Fruit fly (Drosophila melanogaster) whole organism, embryonic: ENCODE results near the gene CG32645.
A peak's percentile ranks its signal among the peaks of the same experiment; 100 is the strongest.

Source experiments
- Abd-B ChIP-seq: fragments of 200-800 bp; sonication (Bioruptor generic); optimal IDR thresholded peaks from 2 replicates; lab custom pipeline; 2018; ENCODE audit warnings: missing biosample characterization, mild to moderate bottlenecking, missing genetic modification characterization, moderate library complexity
- Adf1 ChIP-seq: fragments of 200-800 bp; sonication (Bioruptor generic); IDR thresholded peaks from 2 replicates; pipeline ENCODE4 v1.3.6; 2022; ENCODE audit warnings: missing biosample characterization, missing genetic modification characterization
- Atf6 ChIP-seq: fragments of 200-800 bp; sonication (Bioruptor generic); IDR thresholded peaks from 2 replicates; pipeline ENCODE4 v1.3.6; 2022; ENCODE audit warnings: missing biosample characterization, missing genetic modification characterization
- Bdp1 ChIP-seq: fragments of 200-800 bp; sonication (Bioruptor generic); optimal IDR thresholded peaks from 3 replicates; lab custom pipeline; 2016; ENCODE audit warnings: missing biosample characterization, missing genetic modification characterization
- CG12236 ChIP-seq: fragments of 200-800 bp; sonication (Bioruptor generic); optimal IDR thresholded peaks from 2 replicates; lab custom pipeline; 2016; ENCODE audit warnings: missing biosample characterization, missing genetic modification characterization
- CG13894 ChIP-seq: fragments of 200-800 bp; sonication (Bioruptor generic); optimal IDR thresholded peaks from 3 replicates; lab custom pipeline; 2018; ENCODE audit warnings: missing biosample characterization, mild to moderate bottlenecking, missing genetic modification characterization, moderate library complexity
- CG14667 ChIP-seq: fragments of 200-800 bp; sonication (Bioruptor generic); IDR thresholded peaks from 2 replicates; pipeline ENCODE4 v1.3.6; 2022; ENCODE audit warnings: missing biosample characterization, missing genetic modification characterization
- CG15601 ChIP-seq: fragments of 200-800 bp; sonication (Bioruptor generic); optimal IDR thresholded peaks from 3 replicates; lab custom pipeline; 2019; ENCODE audit warnings: missing biosample characterization, mild to moderate bottlenecking, missing genetic modification characterization, moderate library complexity
- CG1647 ChIP-seq: fragments of 200-800 bp; sonication (Bioruptor generic); optimal IDR thresholded peaks from 3 replicates; lab custom pipeline; 2016; ENCODE audit warnings: missing biosample characterization, missing genetic modification characterization
- CG16779 ChIP-seq: fragments of 200-800 bp; sonication (Bioruptor generic); IDR thresholded peaks from 2 replicates; pipeline ENCODE4 v1.3.6; 2022; ENCODE audit warnings: missing biosample characterization, missing genetic modification characterization
- CG17328 ChIP-seq: fragments of 200-800 bp; sonication (Bioruptor generic); IDR thresholded peaks from 2 replicates; pipeline ENCODE4 v1.3.6; 2022; ENCODE audit warnings: missing biosample characterization, missing genetic modification characterization
- CG18619 ChIP-seq: fragments of 200-800 bp; sonication (Bioruptor generic); optimal IDR thresholded peaks from 3 replicates; lab custom pipeline; 2017; ENCODE audit warnings: missing biosample characterization, mild to moderate bottlenecking, missing genetic modification characterization
- CG30431 ChIP-seq: fragments of 200-800 bp; sonication (Bioruptor generic); optimal IDR thresholded peaks from 2 replicates; lab custom pipeline; 2017; ENCODE audit warnings: missing biosample characterization, missing genetic modification characterization
- CG31365 ChIP-seq: fragments of 200-800 bp; sonication (Bioruptor generic); optimal IDR thresholded peaks from 2 replicates; lab custom pipeline; 2018; ENCODE audit warnings: missing biosample characterization, mild to moderate bottlenecking, missing genetic modification characterization
- CG31388 ChIP-seq: fragments of 200-800 bp; sonication (Bioruptor generic); optimal IDR thresholded peaks from 2 replicates; lab custom pipeline; 2016; ENCODE audit warnings: missing biosample characterization, missing genetic modification characterization
- CG32767 ChIP-seq: fragments of 200-800 bp; sonication (Bioruptor generic); IDR thresholded peaks from 2 replicates; pipeline ENCODE4 v1.3.6; 2022; ENCODE audit warnings: missing biosample characterization, missing genetic modification characterization
- CG3407 ChIP-seq: fragments of 200-800 bp; sonication (Bioruptor generic); optimal IDR thresholded peaks from 2 replicates; lab custom pipeline; 2018; ENCODE audit warnings: missing biosample characterization, mild to moderate bottlenecking, missing genetic modification characterization
- CG4854 ChIP-seq: fragments of 200-800 bp; sonication (Bioruptor generic); optimal IDR thresholded peaks from 2 replicates; lab custom pipeline; 2016; ENCODE audit warnings: missing biosample characterization, missing genetic modification characterization, inconsistent platforms
- CG6683 ChIP-seq: fragments of 200-800 bp; sonication (Bioruptor generic); optimal IDR thresholded peaks from 2 replicates; lab custom pipeline; 2017; ENCODE audit warnings: missing biosample characterization, mild to moderate bottlenecking, missing genetic modification characterization, missing genetic modification reagents
- Dp ChIP-seq: fragments of 200-800 bp; sonication (Bioruptor generic); optimal IDR thresholded peaks from 2 replicates; lab custom pipeline; 2018; ENCODE audit warnings: missing biosample characterization, mild to moderate bottlenecking, missing genetic modification characterization, moderate library complexity
- Dref ChIP-seq: fragments of 200-800 bp; sonication (Bioruptor generic); IDR thresholded peaks from 2 replicates; pipeline ENCODE4 v1.3.6; 2022; ENCODE audit warnings: missing biosample characterization, missing genetic modification characterization
- Gug ChIP-seq: fragments of 200-800 bp; sonication (Bioruptor generic); IDR thresholded peaks from 4 replicates; pipeline ENCODE4 v1.3.6; 2022; ENCODE audit warnings: missing biosample characterization, missing genetic modification characterization
- Hey ChIP-seq: fragments of 200-800 bp; sonication (Bioruptor generic); optimal IDR thresholded peaks from 3 replicates; lab custom pipeline; 2018; ENCODE audit warnings: missing biosample characterization, mild to moderate bottlenecking, missing genetic modification characterization
- Hmr ChIP-seq: fragments of 200-800 bp; sonication (Bioruptor generic); optimal IDR thresholded peaks from 3 replicates; lab custom pipeline; 2017; ENCODE audit warnings: mild to moderate bottlenecking, missing biosample characterization, missing genetic modification reagents, missing genetic modification characterization
- Hmx ChIP-seq: fragments of 200-800 bp; sonication (Bioruptor generic); optimal IDR thresholded peaks from 2 replicates; lab custom pipeline; 2016; ENCODE audit warnings: missing biosample characterization, missing genetic modification characterization
- Hr39 ChIP-seq: fragments of >200 bp; optimal IDR thresholded peaks from 2 replicates; lab custom pipeline; 2017
- Hr51 ChIP-seq, 2 experiments: fragments of 200-800 bp; sonication (Bioruptor generic); optimal IDR thresholded peaks; 2 replicates in 1 of 2; 3 replicates in 1 of 2; lab custom pipeline; 2016 to 2018; ENCODE audit warnings: missing biosample characterization in 2 of 2, missing genetic modification characterization in 2 of 2, mild to moderate bottlenecking in 1 of 2, moderate library complexity in 1 of 2
- Kr ChIP-seq: fragments of 200-800 bp; sonication (Bioruptor generic); optimal IDR thresholded peaks from 2 replicates; lab custom pipeline; 2017; ENCODE audit warnings: missing biosample characterization, mild to moderate bottlenecking, missing genetic modification characterization
- PHDP ChIP-seq: fragments of 200-800 bp; sonication (Bioruptor generic); optimal IDR thresholded peaks from 3 replicates; lab custom pipeline; 2018; ENCODE audit warnings: missing biosample characterization, mild to moderate bottlenecking, missing genetic modification characterization, moderate library complexity
- Xrp1 ChIP-seq: fragments of 200-800 bp; sonication (Bioruptor generic); IDR thresholded peaks from 2 replicates; pipeline ENCODE4 v1.3.6; 2022; ENCODE audit warnings: missing biosample characterization, missing genetic modification characterization
- al ChIP-seq: fragments of 200-800 bp; sonication (Bioruptor generic); IDR thresholded peaks from 2 replicates; pipeline ENCODE4 v1.3.6; 2022; ENCODE audit warnings: missing biosample characterization, missing genetic modification characterization
- bcd ChIP-seq: fragments of 200-800 bp; sonication (Bioruptor generic); optimal IDR thresholded peaks from 2 replicates; lab custom pipeline; 2017; ENCODE audit warnings: missing biosample characterization, mild to moderate bottlenecking, missing genetic modification characterization
- disco-r ChIP-seq: fragments of 200-800 bp; sonication (Bioruptor generic); optimal IDR thresholded peaks from 2 replicates; lab custom pipeline; 2016; ENCODE audit warnings: missing biosample characterization, missing genetic modification characterization
- dpn ChIP-seq, 2 experiments: fragments of 200-800 bp; sonication (Bioruptor generic); optimal IDR thresholded peaks; 3 replicates each; lab custom pipeline; 2016; ENCODE audit warnings: missing biosample characterization in 2 of 2, missing genetic modification characterization in 2 of 2
- eve ChIP-seq, 2 experiments: fragments of >200 bp; optimal IDR thresholded peaks; 2 replicates each; lab custom pipeline; 2017; ENCODE audit warnings: missing biosample characterization in 2 of 2, missing genetic modification characterization in 2 of 2
- fd102C ChIP-seq: fragments of 200-800 bp; sonication (Bioruptor generic); optimal IDR thresholded peaks from 2 replicates; lab custom pipeline; 2018; ENCODE audit warnings: missing biosample characterization, mild to moderate bottlenecking, missing genetic modification characterization, moderate library complexity
- gcm ChIP-seq: fragments of 200-800 bp; sonication (Bioruptor generic); optimal IDR thresholded peaks from 2 replicates; lab custom pipeline; 2019; ENCODE audit warnings: missing biosample characterization, mild to moderate bottlenecking, missing genetic modification characterization, moderate library complexity
- gsb-n ChIP-seq: fragments of 200-800 bp; sonication (Bioruptor generic); optimal IDR thresholded peaks from 3 replicates; lab custom pipeline; 2018; ENCODE audit warnings: missing biosample characterization, mild to moderate bottlenecking, missing genetic modification characterization
- kah ChIP-seq: fragments of 200-800 bp; sonication (Bioruptor generic); optimal IDR thresholded peaks from 2 replicates; lab custom pipeline; 2018; ENCODE audit warnings: missing biosample characterization, mild to moderate bottlenecking, missing genetic modification characterization
- lilli ChIP-seq: fragments of 200-800 bp; sonication (Bioruptor generic); optimal IDR thresholded peaks from 3 replicates; lab custom pipeline; 2016; ENCODE audit warnings: missing biosample characterization, missing genetic modification characterization
- lov ChIP-seq, 2 experiments: fragments of 200-800 bp in 1 of 2; fragments of >200 bp in 1 of 2; sonication (Bioruptor generic) in 1 of 2; IDR thresholded peaks in 1 of 2; optimal IDR thresholded peaks in 1 of 2; 2 replicates in 1 of 2; 3 replicates in 1 of 2; pipeline versions ENCODE4 v1.3.6 to Lab custom; 2017 to 2022; ENCODE audit warnings: missing biosample characterization in 1 of 2, missing genetic modification characterization in 1 of 2
- mam ChIP-seq: fragments of 200-800 bp; sonication (Bioruptor generic); optimal IDR thresholded peaks from 3 replicates; lab custom pipeline; 2016; ENCODE audit warnings: missing biosample characterization, missing genetic modification characterization
- otp ChIP-seq: fragments of 200-800 bp; sonication (Bioruptor generic); IDR thresholded peaks from 3 replicates; pipeline ENCODE4, ENCODE4 v1.3.6; 2022; ENCODE audit warnings: missing biosample characterization, missing genetic modification characterization
- prd ChIP-seq, 3 experiments: fragments of >200 bp in 2 of 3; fragments of 200-800 bp in 1 of 3; sonication (Bioruptor generic) in 1 of 3; optimal IDR thresholded peaks in 2 of 3; IDR thresholded peaks in 1 of 3; 2 replicates in 2 of 3; 3 replicates in 1 of 3; pipeline versions ENCODE4 v1.3.6 to Lab custom; 2017 to 2022; ENCODE audit warnings: missing biosample characterization in 1 of 3, missing genetic modification characterization in 1 of 3
- scrt ChIP-seq: fragments of 200-800 bp; sonication (Bioruptor generic); optimal IDR thresholded peaks from 2 replicates; lab custom pipeline; 2018; ENCODE audit warnings: missing biosample characterization, mild to moderate bottlenecking, missing genetic modification characterization, moderate library complexity
- sd ChIP-seq: fragments of 200-800 bp; sonication (Bioruptor generic); optimal IDR thresholded peaks from 3 replicates; lab custom pipeline; 2018; ENCODE audit warnings: missing biosample characterization, mild to moderate bottlenecking, missing genetic modification characterization, moderate library complexity
- stc ChIP-seq: fragments of 200-800 bp; sonication (Bioruptor generic); IDR thresholded peaks from 2 replicates; pipeline ENCODE4 v1.3.6; 2022; ENCODE audit warnings: missing biosample characterization, missing genetic modification characterization
- stwl ChIP-seq: fragments of 200-800 bp; sonication (Bioruptor generic); optimal IDR thresholded peaks from 3 replicates; lab custom pipeline; 2018; ENCODE audit warnings: missing biosample characterization, mild to moderate bottlenecking, missing genetic modification characterization, moderate library complexity
- wor ChIP-seq: fragments of 200-800 bp; sonication (Bioruptor generic); IDR thresholded peaks from 2 replicates; pipeline ENCODE4 v1.3.6; 2022; ENCODE audit warnings: missing biosample characterization, missing genetic modification characterization

The CG32645 gene

DNA sequence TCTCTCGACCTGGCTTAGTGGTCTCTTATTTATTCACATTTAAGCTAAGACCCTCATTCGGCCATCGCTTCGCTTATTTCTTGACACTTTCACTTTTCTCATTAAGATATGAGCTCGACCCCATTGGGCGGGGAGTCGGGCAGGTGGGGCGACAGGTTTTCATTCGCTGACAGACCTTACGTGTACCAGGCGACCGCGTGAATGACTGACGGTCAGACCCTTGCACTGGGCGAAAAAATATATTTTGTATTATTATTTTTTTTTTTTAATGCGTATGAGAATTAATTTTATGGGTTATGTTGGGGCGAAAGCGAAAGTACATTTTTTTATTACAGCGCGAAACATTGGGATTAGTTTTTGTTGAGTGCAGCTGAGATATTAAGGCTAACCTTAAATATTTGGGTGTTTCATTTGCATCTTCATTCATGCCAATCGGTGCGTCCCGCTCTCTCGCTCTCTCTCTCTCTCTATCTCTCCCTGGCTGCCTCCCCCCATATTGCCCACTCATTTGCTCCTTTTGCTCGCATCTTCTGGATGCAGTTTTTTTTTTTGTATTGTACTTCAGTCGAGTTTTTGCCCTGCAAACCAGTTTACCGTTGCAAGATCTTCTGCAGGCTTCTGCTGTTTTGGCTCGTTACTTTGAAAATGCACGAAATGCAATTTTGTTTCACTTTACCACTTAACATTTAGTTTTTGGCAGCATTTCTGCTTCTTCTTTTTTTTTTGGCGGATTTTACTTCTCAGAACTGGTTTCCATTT is 1.9 kb upstream of the CG32645 start (continued):
- no peak for TF ChIP-seq CG30431 (GFP tag; lab: Kevin White, UChicago)
- peak; percentile 70 for TF ChIP-seq wor (GFP tag; lab: Robert Waterston, UW)
- no peak for TF ChIP-seq CG4854
- no peak for TF ChIP-seq Adf1 (GFP tag; lab: Robert Waterston, UW)
- TF ChIP-seq scrt (GFP tag; lab: Kevin White, UChicago) = no peak
- TF ChIP-seq otp = peak; percentile 72
- no peak for TF ChIP-seq CG31365 (tag; lab: Kevin White, UChicago)
- TF ChIP-seq eve (GFP tag; optimal IDR thresholded peaks at IDR 0.05; lab: Kevin White, UChicago) = no peak
- TF ChIP-seq stwl (tag; lab: Kevin White, UChicago) = no peak
- peak; percentile 43 for TF ChIP-seq bcd
- TF ChIP-seq Abd-B (GFP tag; lab: Kevin White, UChicago) = no peak
- TF ChIP-seq Hey (tag; lab: Kevin White, UChicago) = no peak
- TF ChIP-seq mam (GFP tag; lab: Kevin White, UChicago) = no peak
- TF ChIP-seq Dref (GFP tag; lab: Robert Waterston, UW) = no peak
- TF ChIP-seq CG32767 (GFP tag; lab: Robert Waterston, UW) = 0 out of 2 replicates have a peak, but pooled peaks have one; percentile 53
- peak; percentile 42 for TF ChIP-seq PHDP
- peak; percentile 50 for TF ChIP-seq CG15601 (tag; lab: Kevin White, UChicago)
- TF ChIP-seq sd (tag; lab: Kevin White, UChicago) = peak; percentile 34
- peak; percentile 73 for TF ChIP-seq Xrp1 (GFP tag; lab: Robert Waterston, UW)
- no peak for TF ChIP-seq dpn (GFP tag; optimal IDR thresholded peaks at IDR 0.05; lab: Kevin White, UChicago)
- TF ChIP-seq CG31388 (GFP tag; lab: Kevin White, UChicago) = no peak
- TF ChIP-seq CG3407 = peak; percentile 33
- peak; percentile 29 for TF ChIP-seq lilli (GFP tag; lab: Kevin White, UChicago)
- TF ChIP-seq CG18619 (GFP tag; lab: Kevin White, UChicago) = no peak
- TF ChIP-seq CG6683 = no peak
- no peak for TF ChIP-seq al
- TF ChIP-seq gcm (GFP tag; lab: Kevin White, UChicago) = peak; percentile 20
- TF ChIP-seq Hr39 = no peak
- peak; percentile 29; the same call in 1 of the 2 replicates for TF ChIP-seq CG14667 (GFP tag; lab: Robert Waterston, UW)
- TF ChIP-seq CG13894 (tag; lab: Kevin White, UChicago) = no peak
- no peak for TF ChIP-seq Bdp1 (GFP tag; lab: Kevin White, UChicago)
- TF ChIP-seq fd102C (GFP tag; lab: Kevin White, UChicago) = no peak
- TF ChIP-seq Atf6 (GFP tag; lab: Robert Waterston, UW) = no peak
- no peak for TF ChIP-seq disco-r (GFP tag; lab: Kevin White, UChicago)
- peak; percentile 75 for TF ChIP-seq CG17328 (GFP tag; lab: Robert Waterston, UW)
- no peak for TF ChIP-seq CG12236
- no peak for TF ChIP-seq Hmx (GFP tag; lab: Kevin White, UChicago)
- TF ChIP-seq CG1647 (GFP tag; lab: Kevin White, UChicago) = no peak
- no peak for TF ChIP-seq lov (optimal IDR thresholded peaks at IDR 0.05; lab: Kevin White, UChicago)
- no peak; the same call in 2 of the 3 replicates for TF ChIP-seq lov (GFP tag; IDR thresholded peaks at IDR 0.05; lab: Robert Waterston, UW)
- no peak for TF ChIP-seq Hmr (GFP tag; lab: Kevin White, UChicago)
- no peak for TF ChIP-seq CG16779 (GFP tag; lab: Robert Waterston, UW)
- TF ChIP-seq Gug (GFP tag; lab: Robert Waterston, UW) = peak; percentile 39; the same call in 1 of the 4 replicates
- TF ChIP-seq stc = peak; percentile 69
- no peak for TF ChIP-seq Dp
- TF ChIP-seq prd (optimal IDR thresholded peaks at IDR 0.05; lab: Kevin White, UChicago) = no peak
- peak; percentile 70 for TF ChIP-seq prd (GFP tag; IDR thresholded peaks at IDR 0.05; lab: Robert Waterston, UW)
- no peak for TF ChIP-seq Kr
- peak in 1 of 2 experiments; percentile 60 for TF ChIP-seq Hr51 (GFP tag; optimal IDR thresholded peaks at IDR 0.05; lab: Kevin White, UChicago)
- TF ChIP-seq kah (GFP tag; lab: Kevin White, UChicago) = no peak
- no peak for TF ChIP-seq gsb-n (tag; lab: Kevin White, UChicago)
